Worm (Caenorhabditis elegans) whole organism, L2 larva: ENCODE results near the gene pgp-11.

Experiments used
- C34F6.9 ChIP-seq: fragments of 150-350 bp; optimal IDR thresholded peaks from 2 replicates; lab custom pipeline; 2014; ENCODE audit warnings: missing biosample characterization, missing genetic modification characterization
- F13H6.1 ChIP-seq: sonication (generic microtip); optimal IDR thresholded peaks from 2 replicates; lab custom pipeline; 2016; ENCODE audit warnings: missing genetic modification characterization, missing compliant biosample characterization
- R02D3.7 ChIP-seq: fragments of 150-350 bp; optimal IDR thresholded peaks from 2 replicates; lab custom pipeline; 2014; ENCODE audit warnings: missing biosample characterization, missing genetic modification characterization
- Y55F3AM.14 ChIP-seq: fragments of 200-800 bp; sonication (Bioruptor generic); optimal IDR thresholded peaks from 2 replicates; lab custom pipeline; 2018; ENCODE audit warnings: mild to moderate bottlenecking, missing genetic modification characterization, missing compliant biosample characterization
- ZK546.5 ChIP-seq: sonication (generic microtip); optimal IDR thresholded peaks from 2 replicates; lab custom pipeline; 2017; ENCODE audit warnings: missing biosample characterization, missing genetic modification characterization
- alr-1 ChIP-seq: fragments of 150-350 bp; optimal IDR thresholded peaks from 2 replicates; lab custom pipeline; 2014; ENCODE audit warnings: missing biosample characterization, missing genetic modification characterization
- aly-2 ChIP-seq: fragments of 150-350 bp; optimal IDR thresholded peaks from 2 replicates; lab custom pipeline; 2014; ENCODE audit warnings: missing biosample characterization, missing genetic modification characterization
- ama-1 ChIP-seq: fragments of 150-350 bp; optimal IDR thresholded peaks from 2 replicates; lab custom pipeline; 2018; ENCODE audit warnings: inconsistent platforms
- blmp-1 ChIP-seq: sonication (generic microtip); optimal IDR thresholded peaks from 2 replicates; lab custom pipeline; 2017; ENCODE audit warnings: missing genetic modification characterization, mild to moderate bottlenecking, missing compliant biosample characterization, antibody characterized with exemption, moderate library complexity; ENCODE audit not compliant: insufficient read depth
- ceh-16 ChIP-seq: fragments of 150-350 bp; optimal IDR thresholded peaks from 2 replicates; lab custom pipeline; 2014; ENCODE audit warnings: missing biosample characterization, missing genetic modification characterization
- ceh-82 ChIP-seq: fragments of 150-350 bp; optimal IDR thresholded peaks from 2 replicates; lab custom pipeline; 2014; ENCODE audit warnings: missing biosample characterization, missing genetic modification characterization
- crh-2 ChIP-seq: sonication (generic microtip); optimal IDR thresholded peaks from 2 replicates; lab custom pipeline; 2017; ENCODE audit warnings: missing biosample characterization, missing genetic modification characterization
- dmd-4 ChIP-seq: sonication (generic microtip); optimal IDR thresholded peaks from 2 replicates; lab custom pipeline; 2017; ENCODE audit warnings: missing biosample characterization, missing genetic modification characterization
- egl-27 ChIP-seq: sonication (generic microtip); optimal IDR thresholded peaks from 3 replicates; lab custom pipeline; 2017; ENCODE audit warnings: missing biosample characterization, missing genetic modification reagents, missing genetic modification characterization
- elt-1 ChIP-seq: fragments of 150-350 bp; optimal IDR thresholded peaks from 2 replicates; lab custom pipeline; 2014; ENCODE audit warnings: missing biosample characterization, missing genetic modification characterization
- elt-3 ChIP-seq: sonication (generic microtip); optimal IDR thresholded peaks from 2 replicates; lab custom pipeline; 2017; ENCODE audit warnings: missing biosample characterization, missing genetic modification characterization
- fos-1 ChIP-seq: fragments of 150-350 bp; optimal IDR thresholded peaks from 2 replicates; lab custom pipeline; 2014; ENCODE audit warnings: missing biosample characterization, missing genetic modification characterization
- gmeb-1 ChIP-seq: fragments of 150-350 bp; optimal IDR thresholded peaks from 2 replicates; lab custom pipeline; 2014; ENCODE audit warnings: missing biosample characterization, missing genetic modification characterization
- lin-11 ChIP-seq: fragments of 150-350 bp; sonication (generic microtip); optimal IDR thresholded peaks from 2 replicates; lab custom pipeline; 2014; ENCODE audit warnings: missing biosample characterization, missing genetic modification characterization, inconsistent platforms, mixed read lengths
- lin-13 ChIP-seq: fragments of 150-350 bp; optimal IDR thresholded peaks from 2 replicates; lab custom pipeline; 2014; ENCODE audit warnings: missing biosample characterization, missing genetic modification reagents, missing genetic modification characterization
- lin-39 ChIP-seq: fragments of 150-350 bp; optimal IDR thresholded peaks from 2 replicates; lab custom pipeline; 2014; ENCODE audit warnings: missing biosample characterization, missing genetic modification reagents, missing genetic modification characterization
- lsy-2 ChIP-seq, 2 experiments: fragments of 150-350 bp in 1 of 2; sonication (generic microtip) in 1 of 2; optimal IDR thresholded peaks; 2 replicates each; lab custom pipeline; 2014 to 2017; ENCODE audit warnings: missing biosample characterization in 2 of 2, missing genetic modification characterization in 2 of 2
- mab-5 ChIP-seq: fragments of 150-350 bp; optimal IDR thresholded peaks from 2 replicates; lab custom pipeline; 2014; ENCODE audit warnings: missing biosample characterization, missing genetic modification characterization
- mbf-1 ChIP-seq: sonication (generic microtip); optimal IDR thresholded peaks from 2 replicates; lab custom pipeline; 2017; ENCODE audit warnings: missing biosample characterization, missing genetic modification characterization
- mdl-1 ChIP-seq, 2 experiments: fragments of 150-350 bp in 1 of 2; sonication (generic microtip) in 1 of 2; optimal IDR thresholded peaks; 2 replicates each; lab custom pipeline; 2017; ENCODE audit warnings: missing biosample characterization in 2 of 2, missing genetic modification characterization in 2 of 2
- nhr-10 ChIP-seq: sonication (generic microtip); optimal IDR thresholded peaks from 2 replicates; lab custom pipeline; 2017; ENCODE audit warnings: missing biosample characterization, missing genetic modification characterization
- nhr-11 ChIP-seq: fragments of 150-350 bp; optimal IDR thresholded peaks from 2 replicates; lab custom pipeline; 2014; ENCODE audit warnings: missing biosample characterization, missing genetic modification characterization
- nhr-12 ChIP-seq: fragments of 150-350 bp; optimal IDR thresholded peaks from 2 replicates; lab custom pipeline; 2014; ENCODE audit warnings: missing biosample characterization, missing genetic modification characterization
- nhr-129 ChIP-seq: fragments of 150-350 bp; optimal IDR thresholded peaks from 2 replicates; lab custom pipeline; 2014; ENCODE audit warnings: missing biosample characterization, missing genetic modification characterization
- nhr-21 ChIP-seq: fragments of 150-350 bp; optimal IDR thresholded peaks from 2 replicates; lab custom pipeline; 2014; ENCODE audit warnings: missing biosample characterization, missing genetic modification characterization
- nhr-23 ChIP-seq: fragments of 150-350 bp; optimal IDR thresholded peaks from 2 replicates; lab custom pipeline; 2014; ENCODE audit warnings: missing biosample characterization, missing genetic modification reagents, missing genetic modification characterization
- nhr-237 ChIP-seq: fragments of 150-350 bp; optimal IDR thresholded peaks from 2 replicates; lab custom pipeline; 2014; ENCODE audit warnings: missing biosample characterization, missing genetic modification characterization
- nhr-25 ChIP-seq: fragments of 150-350 bp; sonication (generic microtip); optimal IDR thresholded peaks from 3 replicates; lab custom pipeline; 2014; ENCODE audit warnings: missing biosample characterization, missing genetic modification characterization
- nhr-6 ChIP-seq: fragments of 150-350 bp; optimal IDR thresholded peaks from 2 replicates; lab custom pipeline; 2014; ENCODE audit warnings: missing biosample characterization, missing genetic modification characterization
- nhr-77 ChIP-seq: fragments of 150-350 bp; optimal IDR thresholded peaks from 2 replicates; lab custom pipeline; 2014; ENCODE audit warnings: missing biosample characterization, missing genetic modification characterization
- peb-1 ChIP-seq: fragments of 150-350 bp; optimal IDR thresholded peaks from 2 replicates; lab custom pipeline; 2014; ENCODE audit warnings: missing biosample characterization, missing genetic modification characterization
- sem-4 ChIP-seq: fragments of 150-350 bp; optimal IDR thresholded peaks from 2 replicates; lab custom pipeline; 2014; ENCODE audit warnings: missing biosample characterization, missing genetic modification reagents, missing genetic modification characterization
- skn-1 ChIP-seq: sonication (generic microtip); optimal IDR thresholded peaks from 2 replicates; lab custom pipeline; 2017; ENCODE audit warnings: missing biosample characterization, missing genetic modification characterization
- sma-3 ChIP-seq: sonication (generic microtip); optimal IDR thresholded peaks from 2 replicates; lab custom pipeline; 2016; ENCODE audit warnings: missing genetic modification reagents, missing genetic modification characterization, missing compliant biosample characterization
- sma-9 ChIP-seq, 2 experiments: fragments of 150-350 bp in 1 of 2; sonication (generic microtip) in 1 of 2; optimal IDR thresholded peaks; 2 replicates each; lab custom pipeline; 2014 to 2016; ENCODE audit warnings: missing genetic modification characterization in 2 of 2, mild to moderate bottlenecking in 1 of 2, missing biosample characterization in 1 of 2, missing compliant biosample characterization in 1 of 2, missing genetic modification reagents in 1 of 2, moderate library complexity in 1 of 2
- snpc-4 ChIP-seq: fragments of 150-350 bp; optimal IDR thresholded peaks from 2 replicates; lab custom pipeline; 2014; ENCODE audit warnings: missing biosample characterization, missing genetic modification characterization
- unc-39 ChIP-seq: fragments of 150-350 bp; optimal IDR thresholded peaks from 2 replicates; lab custom pipeline; 2014; ENCODE audit warnings: missing biosample characterization, missing genetic modification characterization
- unc-55 ChIP-seq: fragments of 150-350 bp; sonication (generic microtip); optimal IDR thresholded peaks from 3 replicates; lab custom pipeline; 2014; ENCODE audit warnings: missing biosample characterization, missing genetic modification reagents, missing genetic modification characterization
- unc-62 ChIP-seq: fragments of 150-350 bp; optimal IDR thresholded peaks from 2 replicates; lab custom pipeline; 2014; ENCODE audit warnings: missing biosample characterization, missing genetic modification reagents, missing genetic modification characterization
- zag-1 ChIP-seq: fragments of 150-350 bp; optimal IDR thresholded peaks from 2 replicates; lab custom pipeline; 2014; ENCODE audit warnings: missing biosample characterization, missing genetic modification characterization
- ztf-1 ChIP-seq: fragments of 200-800 bp; sonication (Bioruptor generic); conservative IDR thresholded peaks from 2 replicates; pipeline ENCODE4 v1.3.6; 2022; ENCODE audit warnings: missing genetic modification characterization, missing compliant biosample characterization
- ztf-11 ChIP-seq: sonication (generic microtip); optimal IDR thresholded peaks from 2 replicates; lab custom pipeline; 2017; ENCODE audit warnings: missing biosample characterization, missing genetic modification characterization
- ztf-4 ChIP-seq: fragments of 150-350 bp; optimal IDR thresholded peaks from 2 replicates; lab custom pipeline; 2014; ENCODE audit warnings: missing biosample characterization, missing genetic modification characterization

pgp-11 gene

DNA sequence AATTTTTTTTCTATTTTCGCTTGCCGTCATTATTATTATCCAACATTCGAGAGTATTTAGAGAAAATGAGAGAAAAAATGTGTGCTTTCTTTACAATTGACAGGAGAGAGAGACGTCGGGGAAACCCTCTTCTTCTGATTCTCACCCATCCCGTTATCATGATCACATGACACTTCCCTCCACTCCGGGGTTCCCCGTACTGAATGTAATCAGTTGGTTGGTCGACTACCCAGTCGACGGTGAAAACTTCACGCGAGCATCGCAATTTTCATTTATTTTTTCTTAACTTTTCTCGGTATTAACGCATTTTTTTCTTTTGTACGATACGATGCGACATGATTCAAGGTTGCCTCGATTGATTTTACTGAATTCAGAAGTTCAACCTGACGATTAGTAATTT lies 12.1 kb upstream of the pgp-11 start:
- TF ChIP-seq skn-1 (tag; lab: Kevin White, UChicago) = no peak
- TF ChIP-seq unc-39 (tag; lab: Kevin White, UChicago) = no peak
- peak; percentile 69 for TF ChIP-seq ama-1 (lab: Kevin White, UChicago)
- TF ChIP-seq ceh-16 = no peak
- TF ChIP-seq sma-9 (GFP tag; optimal IDR thresholded peaks at IDR 0.05; lab: Kevin White, UChicago) = peak; percentile 99
- no peak for TF ChIP-seq sma-9 (tag; optimal IDR thresholded peaks at IDR 0.05; lab: Kevin White, UChicago)
- TF ChIP-seq nhr-23 = no peak
- no peak for TF ChIP-seq ZK546.5 (tag; lab: Kevin White, UChicago)
- TF ChIP-seq dmd-4 (tag; lab: Kevin White, UChicago) = no peak
- TF ChIP-seq sem-4 (tag; lab: Kevin White, UChicago) = no peak
- peak; percentile 4 for TF ChIP-seq blmp-1 (tag; lab: Kevin White, UChicago)
- no peak for TF ChIP-seq nhr-12 (tag; lab: Kevin White, UChicago)
- TF ChIP-seq fos-1 (tag; lab: Kevin White, UChicago) = peak; percentile 22
- TF ChIP-seq nhr-21 (tag; lab: Kevin White, UChicago) = peak; percentile 71
- TF ChIP-seq F13H6.1 = peak; percentile 51
- no peak for TF ChIP-seq lin-39 (tag; lab: Kevin White, UChicago)
- TF ChIP-seq lsy-2 (tag; optimal IDR thresholded peaks at IDR 0.05; lab: Kevin White, UChicago) = peak in 1 of 2 experiments; percentile 40
- no peak for TF ChIP-seq nhr-11 (tag; lab: Kevin White, UChicago)
- TF ChIP-seq unc-62 (GFP tag; lab: Kevin White, UChicago) = no peak
- TF ChIP-seq unc-55 = no peak
- TF ChIP-seq nhr-10 (tag; lab: Kevin White, UChicago) = no peak
- no peak for TF ChIP-seq zag-1 (tag; lab: Kevin White, UChicago)
- TF ChIP-seq peb-1 (tag; lab: Kevin White, UChicago) = no peak
- TF ChIP-seq snpc-4 (tag; lab: Kevin White, UChicago) = no peak
- TF ChIP-seq aly-2 (tag; lab: Kevin White, UChicago) = no peak
- TF ChIP-seq ztf-11 (tag; lab: Kevin White, UChicago) = no peak
- no peak for TF ChIP-seq mbf-1
- peak; percentile 44 for TF ChIP-seq egl-27 (tag; lab: Kevin White, UChicago)
- peak; percentile 70 for TF ChIP-seq sma-3 (GFP tag; lab: Kevin White, UChicago)
- no peak for TF ChIP-seq crh-2
- no peak for TF ChIP-seq ztf-4 (tag; lab: Kevin White, UChicago)
- no peak for TF ChIP-seq nhr-77 (tag; lab: Kevin White, UChicago)
- TF ChIP-seq gmeb-1 (tag; lab: Kevin White, UChicago) = peak; percentile 53
- no peak for TF ChIP-seq R02D3.7 (tag; lab: Kevin White, UChicago)
- TF ChIP-seq nhr-237 = no peak
- no peak for TF ChIP-seq nhr-6
- TF ChIP-seq nhr-25 = no peak
- no peak for TF ChIP-seq alr-1
- TF ChIP-seq ztf-1 (GFP tag; lab: Robert Waterston, UW) = no peak
- no peak for TF ChIP-seq elt-3
- no peak for TF ChIP-seq ceh-82
- no peak for TF ChIP-seq lin-11
- TF ChIP-seq mdl-1 (tag; optimal IDR thresholded peaks at IDR 0.05; lab: Kevin White, UChicago) = peak in 1 of 2 experiments; percentile 47
- TF ChIP-seq nhr-129 = peak; percentile 65
- TF ChIP-seq elt-1 (tag; lab: Kevin White, UChicago) = no peak
- peak; percentile 21 for TF ChIP-seq Y55F3AM.14 (GFP tag; lab: Kevin White, UChicago)
- no peak for TF ChIP-seq C34F6.9 (tag; lab: Kevin White, UChicago)
- no peak for TF ChIP-seq mab-5 (tag; lab: Kevin White, UChicago)
- no peak for TF ChIP-seq lin-13 (GFP tag; lab: Kevin White, UChicago)
